Worm (Caenorhabditis elegans): ENCODE data around the gene ucr-1.
A peak's percentile ranks its signal among the peaks of the same experiment; 100 is the strongest.

Gene ucr-1

ce11 chrIII:5621236-5621635 is 29.3 kb downstream of the ucr-1 start:
- peak; percentile 44 for TF ChIP-seq nhr-25 (tag; optimal IDR thresholded peaks at IDR 0.05)
- no peak for TF ChIP-seq nhr-77 (tag; optimal IDR thresholded peaks at IDR 0.05)
- no peak for TF ChIP-seq ztf-1 (GFP tag; conservative IDR thresholded peaks at IDR 0.05)
- peak; percentile 80 for TF ChIP-seq fos-1 (tag; optimal IDR thresholded peaks at IDR 0.05)
- TF ChIP-seq nhr-129 (tag; optimal IDR thresholded peaks at IDR 0.05), result peak; percentile 84
- peak; percentile 7 for TF ChIP-seq Y55F3AM.14 (GFP tag; optimal IDR thresholded peaks at IDR 0.05)
- peak; percentile 29 to 75 for TF ChIP-seq mdl-1 (tag; optimal IDR thresholded peaks at IDR 0.05)
- TF ChIP-seq mab-5 (tag; optimal IDR thresholded peaks at IDR 0.05), result no peak
- no peak for TF ChIP-seq unc-39 (tag; optimal IDR thresholded peaks at IDR 0.05)
- TF ChIP-seq snpc-4 (tag; optimal IDR thresholded peaks at IDR 0.05), result peak; percentile 39
- peak; percentile 82 for TF ChIP-seq sma-9 (GFP tag; optimal IDR thresholded peaks at IDR 0.05)
- no peak for TF ChIP-seq sma-9 (tag; optimal IDR thresholded peaks at IDR 0.05)
- no peak for TF ChIP-seq lin-39 (tag; optimal IDR thresholded peaks at IDR 0.05)
- peak; percentile 78 for TF ChIP-seq blmp-1 (tag; optimal IDR thresholded peaks at IDR 0.05; ENCODE audit: insufficient read depth)
- TF ChIP-seq unc-62 (GFP tag; optimal IDR thresholded peaks at IDR 0.05), result no peak
- TF ChIP-seq nhr-6 (tag; optimal IDR thresholded peaks at IDR 0.05), result peak; percentile 56
- TF ChIP-seq zag-1 (tag; optimal IDR thresholded peaks at IDR 0.05), result peak; percentile 21
- peak; percentile 58 for TF ChIP-seq lin-13 (GFP tag; optimal IDR thresholded peaks at IDR 0.05)
- peak; percentile 93 for TF ChIP-seq C34F6.9 (tag; optimal IDR thresholded peaks at IDR 0.05)
- no peak for TF ChIP-seq mbf-1 (tag; optimal IDR thresholded peaks at IDR 0.05)
- TF ChIP-seq sma-3 (GFP tag; optimal IDR thresholded peaks at IDR 0.05), result peak; percentile 41
- peak; percentile 58 for TF ChIP-seq nhr-21 (tag; optimal IDR thresholded peaks at IDR 0.05)
- no peak for TF ChIP-seq aly-2 (tag; optimal IDR thresholded peaks at IDR 0.05)
- peak; percentile 59 for TF ChIP-seq sem-4 (tag; optimal IDR thresholded peaks at IDR 0.05)
- no peak for TF ChIP-seq nhr-12 (tag; optimal IDR thresholded peaks at IDR 0.05)
- TF ChIP-seq egl-27 (tag; optimal IDR thresholded peaks at IDR 0.05), result peak; percentile 74
- TF ChIP-seq elt-1 (tag; optimal IDR thresholded peaks at IDR 0.05), result no peak
- no peak for TF ChIP-seq gmeb-1 (tag; optimal IDR thresholded peaks at IDR 0.05)
- TF ChIP-seq alr-1 (tag; optimal IDR thresholded peaks at IDR 0.05), result no peak
- TF ChIP-seq F13H6.1 (tag; optimal IDR thresholded peaks at IDR 0.05), result peak; percentile 85
- TF ChIP-seq dmd-4 (tag; optimal IDR thresholded peaks at IDR 0.05), result no peak
- TF ChIP-seq ZK546.5 (tag; optimal IDR thresholded peaks at IDR 0.05), result no peak
- peak; percentile 73 for TF ChIP-seq lin-11 (tag; optimal IDR thresholded peaks at IDR 0.05)
- no peak for TF ChIP-seq elt-3 (tag; optimal IDR thresholded peaks at IDR 0.05)
- no peak for TF ChIP-seq R02D3.7 (tag; optimal IDR thresholded peaks at IDR 0.05)
- TF ChIP-seq ceh-16 (tag; optimal IDR thresholded peaks at IDR 0.05), result no peak
- peak; percentile 66 for TF ChIP-seq ztf-4 (tag; optimal IDR thresholded peaks at IDR 0.05)
- TF ChIP-seq ztf-11 (tag; optimal IDR thresholded peaks at IDR 0.05), result no peak
- TF ChIP-seq skn-1 (tag; optimal IDR thresholded peaks at IDR 0.05), result no peak
- TF ChIP-seq nhr-23 (tag; optimal IDR thresholded peaks at IDR 0.05), result no peak
- no peak for TF ChIP-seq nhr-10 (tag; optimal IDR thresholded peaks at IDR 0.05)
- TF ChIP-seq lsy-2 (tag; optimal IDR thresholded peaks at IDR 0.05), result peak; percentile 18 to 75
- TF ChIP-seq ceh-82 (tag; optimal IDR thresholded peaks at IDR 0.05), result no peak
- peak; percentile 85 for TF ChIP-seq crh-2 (tag; optimal IDR thresholded peaks at IDR 0.05)
- TF ChIP-seq ama-1 (optimal IDR thresholded peaks at IDR 0.05), result no peak
- peak; percentile 88 for TF ChIP-seq unc-55 (GFP tag; optimal IDR thresholded peaks at IDR 0.05)
- no peak for TF ChIP-seq nhr-11 (tag; optimal IDR thresholded peaks at IDR 0.05)
- TF ChIP-seq nhr-237 (tag; optimal IDR thresholded peaks at IDR 0.05), result no peak
- TF ChIP-seq peb-1 (tag; optimal IDR thresholded peaks at IDR 0.05), result no peak

All from whole organism, L2 larva.